Worm (Caenorhabditis elegans): ENCODE results near the gene slc-36.5.

slc-36.5 gene

DNA sequence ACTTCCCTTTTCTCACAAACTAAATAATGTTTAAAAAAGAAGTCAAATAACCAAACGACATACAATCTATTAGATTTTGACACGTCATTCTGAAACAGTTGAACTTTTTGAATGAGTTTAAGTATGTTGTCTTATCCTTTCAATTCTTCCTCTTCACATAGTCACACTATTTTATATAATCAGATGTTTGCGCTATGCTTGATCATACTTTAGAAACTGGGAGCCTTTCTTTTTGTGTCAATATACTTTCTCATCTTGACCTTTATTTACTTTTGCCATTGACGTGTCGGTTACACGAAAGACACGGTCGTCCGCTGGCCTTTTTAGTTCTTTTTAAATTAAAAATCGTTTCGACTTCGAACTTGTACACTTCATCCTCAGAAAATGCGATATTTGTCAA is 24.9 kb downstream of the slc-36.5 start, which contains the start of gene C04A2.15:
Gene C04A2.15, plus strand, starts transcription at position 299 of the 400 bp plus-strand sequence.
- TF ChIP-seq ham-2 (GFP tag; optimal IDR thresholded peaks at IDR 0.05) (no peak), sptf-1 (tag; optimal IDR thresholded peaks at IDR 0.05) (no peak), mep-1 (tag; optimal IDR thresholded peaks at IDR 0.05) (no peak), elt-3 (tag; optimal IDR thresholded peaks at IDR 0.05) (no peak), mls-2 (tag; optimal IDR thresholded peaks at IDR 0.05) (no peak)

DNA sequence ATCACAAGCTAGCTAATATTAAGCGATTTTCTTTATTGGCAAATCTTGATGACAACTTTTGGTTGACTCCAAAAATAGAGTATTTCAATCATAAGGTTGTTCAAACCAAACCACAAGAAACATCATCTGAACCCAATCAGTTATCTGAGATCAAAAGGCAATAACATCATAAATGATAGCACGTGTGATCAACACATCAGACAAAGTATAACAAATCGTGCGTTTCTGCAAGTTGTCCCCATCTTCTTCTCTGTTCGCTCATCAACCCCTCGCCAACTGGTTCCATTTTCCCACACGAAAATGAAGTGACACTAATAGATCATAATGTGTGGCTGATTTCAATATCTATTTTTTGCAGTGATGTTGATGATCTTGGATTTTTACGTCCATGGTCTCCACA is 27.5 kb downstream of the slc-36.5 start:
- TF ChIP-seq nhr-76 (tag; optimal IDR thresholded peaks at IDR 0.05) (no peak), hlh-1 (tag; optimal IDR thresholded peaks at IDR 0.05) (peak; percentile 59)

DNA sequence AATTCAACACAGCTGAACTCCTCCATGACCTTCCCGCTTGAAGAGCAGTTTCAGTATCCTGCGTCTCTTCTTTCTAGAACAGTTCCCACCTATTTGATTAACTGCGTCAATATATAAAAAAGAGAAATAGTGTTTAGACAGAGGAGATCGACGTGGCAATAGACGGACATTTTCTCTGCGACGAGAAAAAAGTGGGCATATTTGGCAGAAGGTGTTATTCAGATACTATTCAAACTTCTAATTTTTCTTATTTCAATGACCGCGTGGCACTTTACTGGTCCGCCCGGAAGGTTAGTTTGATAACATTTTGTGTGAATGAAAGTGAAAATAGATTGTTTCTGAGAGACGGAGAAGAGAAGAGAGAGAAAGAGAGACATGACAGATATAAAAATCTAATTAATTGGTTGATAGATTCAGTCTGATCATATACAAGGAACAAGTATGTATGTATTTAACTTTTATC is 28.9 kb downstream of the slc-36.5 start, which contains the start of gene tbc-6:
Gene tbc-6, plus strand, starts transcription at position 208 of the 463 bp plus-strand sequence.
- TF ChIP-seq M03D4.4 (tag; optimal IDR thresholded peaks at IDR 0.05) (no peak), mls-2 (tag; optimal IDR thresholded peaks at IDR 0.05) (no peak), sptf-1 (tag; optimal IDR thresholded peaks at IDR 0.05) (no peak), ceh-39 (tag; optimal IDR thresholded peaks at IDR 0.05) (no peak), nhr-2 (tag; optimal IDR thresholded peaks at IDR 0.05) (peak; percentile 11), drap-1 (GFP tag; optimal IDR thresholded peaks at IDR 0.05) (no peak), mep-1 (tag; optimal IDR thresholded peaks at IDR 0.05) (no peak), ztf-11 (tag; optimal IDR thresholded peaks at IDR 0.05) (no peak), ces-1 (GFP tag; optimal IDR thresholded peaks at IDR 0.05) (peak; percentile 39), elt-3 (tag; optimal IDR thresholded peaks at IDR 0.05) (no peak), nhr-237 (tag; optimal IDR thresholded peaks at IDR 0.05) (no peak), cnd-1 (tag; optimal IDR thresholded peaks at IDR 0.05) (no peak), lin-13 (tag; optimal IDR thresholded peaks at IDR 0.05) (no peak), nhr-28 (tag; optimal IDR thresholded peaks at IDR 0.05) (no peak), unc-39 (tag; optimal IDR thresholded peaks at IDR 0.05) (no peak), sem-2 (GFP tag; optimal IDR thresholded peaks at IDR 0.05) (no peak), pha-4 (tag; optimal IDR thresholded peaks at IDR 0.05) (no peak), nhr-76 (tag; optimal IDR thresholded peaks at IDR 0.05) (no peak), ceh-43 (GFP tag; optimal IDR thresholded peaks at IDR 0.05) (no peak), flh-1 (GFP tag; optimal IDR thresholded peaks at IDR 0.05) (no peak), unc-62 (GFP tag; optimal IDR thresholded peaks at IDR 0.05) (peak; percentile 87), blmp-1 (tag; optimal IDR thresholded peaks at IDR 0.05) (peak; percentile 46), nhr-12 (tag; optimal IDR thresholded peaks at IDR 0.05) (no peak), zip-8 (tag; optimal IDR thresholded peaks at IDR 0.05) (no peak), unc-120 (tag; optimal IDR thresholded peaks at IDR 0.05; ENCODE audit: poor library complexity, severe bottlenecking) (no peak), mab-5 (tag; optimal IDR thresholded peaks at IDR 0.05) (peak; percentile 12), ceh-83 (GFP tag; optimal IDR thresholded peaks at IDR 0.05) (no peak), elt-1 (tag; optimal IDR thresholded peaks at IDR 0.05; ENCODE audit: borderline replicate concordance, insufficient read depth) (no peak), lin-32 (GFP tag; optimal IDR thresholded peaks at IDR 0.05) (no peak), tbx-8 (GFP tag; optimal IDR thresholded peaks at IDR 0.05) (no peak), bed-3 (GFP tag; optimal IDR thresholded peaks at IDR 0.05) (no peak), snpc-4 (tag; optimal IDR thresholded peaks at IDR 0.05) (no peak), lsy-2 (tag; optimal IDR thresholded peaks at IDR 0.05) (peak; percentile 3), hlh-1 (tag; optimal IDR thresholded peaks at IDR 0.05) (no peak), ham-2 (GFP tag; optimal IDR thresholded peaks at IDR 0.05) (no peak)

DNA sequence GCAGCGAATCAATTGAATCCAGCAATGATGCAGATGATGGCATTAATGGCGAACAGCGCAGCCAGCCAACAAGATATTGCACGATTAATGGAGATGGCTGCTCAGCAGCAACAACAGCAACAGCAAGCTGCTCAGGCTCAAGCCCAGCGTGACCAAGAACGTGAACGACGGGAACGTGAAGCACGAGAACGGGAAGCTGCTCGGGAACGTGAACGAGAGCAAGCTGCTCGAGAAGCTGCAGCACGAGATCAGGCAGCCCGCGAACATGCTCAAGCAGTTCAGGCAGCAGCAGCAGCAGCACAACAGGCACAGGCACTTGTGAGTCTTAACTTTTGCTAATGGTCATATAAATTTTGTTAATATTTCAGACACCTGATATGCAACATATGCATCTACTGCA is 30.1 kb downstream of the slc-36.5 start:
- TF ChIP-seq bed-3 (GFP tag; optimal IDR thresholded peaks at IDR 0.05): no peak
- peak; percentile 13 for TF ChIP-seq lin-32 (GFP tag; optimal IDR thresholded peaks at IDR 0.05)
- TF ChIP-seq ceh-83 (GFP tag; optimal IDR thresholded peaks at IDR 0.05): peak; percentile 33
- no peak for TF ChIP-seq pha-4 (tag; optimal IDR thresholded peaks at IDR 0.05)
